Worm (Caenorhabditis elegans): ENCODE data around the gene C01G10.7.

- no peak for TF ChIP-seq ztf-22 (GFP tag; optimal IDR thresholded peaks at IDR 0.05)
- no peak for TF ChIP-seq ztf-26 (tag; optimal IDR thresholded peaks at IDR 0.05)
- TF ChIP-seq mes-4 (tag; optimal IDR thresholded peaks at IDR 0.05): no peak
Observed at ce11 chrV:15048107-15048506, 37.4 kb upstream of the C01G10.7 start, which contains the start of gene sdc-3.

All from whole organism, young adult.